Worm (Caenorhabditis elegans) whole organism, late embryonic: Measurements from ENCODE around the gene pccb-1.

Experiments
- ceh-30 ChIP-seq: fragments of 150-350 bp; optimal IDR thresholded peaks from 2 replicates; lab custom pipeline; 2014; ENCODE audit warnings: missing biosample characterization, missing genetic modification characterization
- elt-2 ChIP-seq: sonication (generic microtip); optimal IDR thresholded peaks from 2 replicates; lab custom pipeline; 2016; ENCODE audit warnings: missing genetic modification reagents, missing genetic modification characterization, missing compliant biosample characterization
- eyg-1 ChIP-seq: sonication (generic microtip); optimal IDR thresholded peaks from 2 replicates; lab custom pipeline; 2016; ENCODE audit warnings: missing genotype, missing genetic modification characterization, missing compliant biosample characterization

DNA sequence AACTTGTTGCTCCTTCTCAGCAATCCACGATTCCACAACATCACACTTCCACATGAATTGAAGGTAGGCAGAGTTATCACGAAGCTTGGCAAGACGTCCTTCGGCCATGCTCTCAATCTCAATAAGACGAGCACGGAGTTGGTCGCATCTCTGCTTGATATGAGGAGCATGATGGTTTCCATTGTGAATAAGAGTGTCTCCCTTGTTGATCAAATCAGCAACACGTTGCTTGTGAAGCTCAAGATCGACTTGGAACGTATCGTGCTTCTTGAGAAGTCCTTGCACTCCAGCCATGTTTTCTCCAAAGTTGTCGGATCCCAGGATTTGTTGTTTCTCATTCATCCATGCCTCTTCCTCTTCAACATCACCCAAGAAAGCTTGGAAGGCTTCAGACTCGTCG, 30.3 kb downstream of the pccb-1 start:
- TF ChIP-seq ceh-30 (tag; lab: Kevin White, UChicago) (no peak), eyg-1 (tag; lab: Kevin White, UChicago) (no peak), elt-2 (no peak)
